Worm (Caenorhabditis elegans): Measurements from ENCODE around the gene efa-6.

The efa-6 gene

DNA sequence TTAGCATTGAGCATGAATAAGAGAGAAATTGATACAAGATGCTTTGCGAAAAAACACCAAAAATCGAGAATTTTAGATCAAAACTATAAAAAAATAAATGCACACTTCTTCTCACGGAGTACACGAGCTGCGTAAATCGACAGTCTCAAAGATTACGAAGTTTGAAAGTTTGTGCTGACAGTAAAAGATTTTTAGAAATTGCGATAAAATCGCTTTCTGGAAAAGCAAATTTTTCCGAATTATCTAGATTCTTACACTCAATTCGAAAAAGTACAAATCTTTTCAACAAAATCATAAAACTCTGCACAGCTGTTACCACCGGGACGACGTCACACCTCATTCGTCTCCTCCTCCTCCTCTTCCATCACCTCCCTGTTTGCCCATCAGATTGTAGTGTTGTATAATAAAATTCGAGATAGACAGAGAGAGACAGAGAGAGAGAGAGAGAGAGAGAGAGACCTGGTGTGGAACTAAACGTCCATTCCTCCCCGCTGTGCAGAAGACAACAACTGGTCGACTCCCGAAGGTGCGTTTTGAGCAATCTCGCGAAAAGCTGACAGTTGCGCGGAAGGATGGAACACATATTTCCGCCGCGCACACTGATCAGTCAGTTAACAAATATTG lies 710 bp upstream of the efa-6 start (continued):
- no peak for TF ChIP-seq nhr-11 (tag; optimal IDR thresholded peaks at IDR 0.05)
- TF ChIP-seq npax-4 (tag; optimal IDR thresholded peaks at IDR 0.05): no peak
- TF ChIP-seq C38D4.7 (GFP tag; optimal IDR thresholded peaks at IDR 0.05): no peak
- TF ChIP-seq hlh-8 (tag; optimal IDR thresholded peaks at IDR 0.05): no peak
- no peak for TF ChIP-seq syd-9 (tag; optimal IDR thresholded peaks at IDR 0.05)
- TF ChIP-seq C08G9.2 (tag; optimal IDR thresholded peaks at IDR 0.05): no peak
- no peak for TF ChIP-seq ttx-3 (tag; optimal IDR thresholded peaks at IDR 0.05)
- no peak for TF ChIP-seq unc-3 (GFP tag; conservative IDR thresholded peaks at IDR 0.05)
- TF ChIP-seq unc-3 (tag; optimal IDR thresholded peaks at IDR 0.05): no peak
- no peak for TF ChIP-seq pat-9 (tag; optimal IDR thresholded peaks at IDR 0.05)
- no peak for TF ChIP-seq unc-86 (tag; optimal IDR thresholded peaks at IDR 0.05)
- no peak for TF ChIP-seq ceh-22 (tag; optimal IDR thresholded peaks at IDR 0.05)
- TF ChIP-seq ztf-16 (tag; optimal IDR thresholded peaks at IDR 0.05): no peak
- TF ChIP-seq dmd-4 (tag; optimal IDR thresholded peaks at IDR 0.05; ENCODE audit: borderline replicate concordance): no peak
- TF ChIP-seq hlh-6 (tag; optimal IDR thresholded peaks at IDR 0.05): no peak
- no peak for TF ChIP-seq F13H6.1 (tag; optimal IDR thresholded peaks at IDR 0.05)
- TF ChIP-seq rnt-1 (tag; optimal IDR thresholded peaks at IDR 0.05): no peak
- no peak for TF ChIP-seq ets-4 (tag; optimal IDR thresholded peaks at IDR 0.05)
- TF ChIP-seq ceh-2 (tag; optimal IDR thresholded peaks at IDR 0.05): no peak
- TF ChIP-seq madf-2 (tag; optimal IDR thresholded peaks at IDR 0.05): no peak
- no peak for TF ChIP-seq ceh-6 (GFP tag; optimal IDR thresholded peaks at IDR 0.05)
- no peak for TF ChIP-seq sdc-2 (tag; optimal IDR thresholded peaks at IDR 0.05)
- TF ChIP-seq sox-4 (tag; optimal IDR thresholded peaks at IDR 0.05): no peak
- TF ChIP-seq nhr-232 (tag; optimal IDR thresholded peaks at IDR 0.05): no peak
- no peak for TF ChIP-seq lim-6 (tag; optimal IDR thresholded peaks at IDR 0.05)
- TF ChIP-seq sox-2 (GFP tag; IDR thresholded peaks at IDR 0.05): no peak
- no peak for TF ChIP-seq eyg-1 (tag; optimal IDR thresholded peaks at IDR 0.05)
- TF ChIP-seq elt-4 (tag; optimal IDR thresholded peaks at IDR 0.05): no peak
- peak; percentile 0 for TF ChIP-seq ref-2 (tag; optimal IDR thresholded peaks at IDR 0.05)
- no peak for TF ChIP-seq ama-1 (optimal IDR thresholded peaks at IDR 0.05)
- no peak for TF ChIP-seq ceh-48 (tag; optimal IDR thresholded peaks at IDR 0.05)

DNA sequence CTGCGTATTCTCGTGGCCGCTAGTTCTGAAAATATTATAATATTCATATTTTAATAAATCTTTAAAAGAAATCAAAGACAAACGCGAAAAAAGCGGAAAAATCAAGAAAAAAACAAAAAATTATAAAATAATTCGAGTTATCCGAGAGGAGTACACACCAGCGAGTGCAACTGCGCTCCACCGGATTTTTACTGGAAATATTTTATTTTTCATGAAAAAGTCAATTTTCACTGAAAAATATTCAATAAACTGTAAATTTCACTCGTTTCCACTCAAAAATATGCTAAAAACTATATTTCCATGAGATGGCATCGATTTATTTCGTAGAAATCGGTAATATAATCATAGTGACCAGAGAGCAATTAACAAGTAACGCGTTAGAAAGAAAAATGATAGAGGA lies 9.1 kb downstream of the efa-6 start, which contains the start of gene Y55D9A.2:
TSS of gene Y55D9A.2 (minus strand) at position 31 of the 400 bp plus-strand sequence.
- TF ChIP-seq hlh-30 (tag; optimal IDR thresholded peaks at IDR 0.05; ENCODE audit: insufficient read depth) (no peak), che-1 (tag; optimal IDR thresholded peaks at IDR 0.05) (no peak), hlh-13 (GFP tag; optimal IDR thresholded peaks at IDR 0.05) (no peak), lim-6 (tag; optimal IDR thresholded peaks at IDR 0.05) (no peak), pat-9 (tag; optimal IDR thresholded peaks at IDR 0.05) (no peak)

DNA sequence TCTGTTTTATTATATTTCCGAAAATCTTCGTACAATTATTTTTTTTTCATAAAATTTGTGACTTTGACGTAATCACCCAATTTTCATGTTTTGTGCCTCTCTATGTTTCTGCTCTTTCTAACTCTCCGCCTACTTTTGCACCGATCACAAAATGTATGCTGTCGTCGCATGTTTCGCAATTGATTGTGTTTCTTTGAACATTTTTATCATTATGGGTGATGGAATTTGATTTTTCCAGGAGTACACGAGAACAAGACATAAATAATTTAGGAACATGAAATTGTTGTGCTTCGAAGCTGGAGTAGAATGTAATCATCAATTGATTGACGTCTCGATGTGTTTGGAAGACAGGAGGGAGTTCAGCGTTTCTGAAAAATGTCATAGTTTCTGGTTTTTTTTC lies 13.6 kb downstream of the efa-6 start:
- TF ChIP-seq gmeb-2 (tag; optimal IDR thresholded peaks at IDR 0.05) (no peak), lim-6 (tag; optimal IDR thresholded peaks at IDR 0.05) (no peak), ama-1 (optimal IDR thresholded peaks at IDR 0.05) (no peak), mec-3 (tag; optimal IDR thresholded peaks at IDR 0.05; ENCODE audit: borderline replicate concordance) (no peak), fax-1 (tag; optimal IDR thresholded peaks at IDR 0.05) (no peak), ceh-9 (tag; optimal IDR thresholded peaks at IDR 0.05) (no peak), pat-9 (tag; optimal IDR thresholded peaks at IDR 0.05) (no peak), ceh-48 (tag; optimal IDR thresholded peaks at IDR 0.05) (no peak), Y22D7AL.16 (tag; optimal IDR thresholded peaks at IDR 0.05) (no peak)

DNA sequence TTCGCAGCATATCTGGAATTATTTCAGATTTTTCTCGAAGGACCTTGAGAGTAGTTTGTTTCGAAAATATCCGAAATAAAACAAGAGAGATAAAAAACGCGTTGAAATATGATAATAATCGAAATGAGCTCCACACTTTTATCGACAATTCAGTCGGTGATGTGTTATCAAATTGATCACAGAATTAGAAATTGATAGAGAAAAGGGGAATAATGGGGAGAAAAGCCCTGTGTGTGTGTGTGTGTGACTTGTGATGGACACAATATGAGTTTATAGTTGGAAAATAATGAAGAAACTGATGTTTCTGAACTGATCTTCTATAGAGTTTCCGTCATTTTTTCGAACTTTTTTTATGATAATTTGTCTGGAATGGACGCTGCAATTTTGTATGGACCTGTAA lies 15.4 kb downstream of the efa-6 start, which contains the start of gene pgp-1:
TSS of gene pgp-1 (minus strand) at position 12 of the 400 bp plus-strand sequence.
- TF ChIP-seq elt-2 (tag; optimal IDR thresholded peaks at IDR 0.05): peak; percentile 60
- TF ChIP-seq rnt-1 (tag; optimal IDR thresholded peaks at IDR 0.05): no peak

Data from whole organism, late embryonic.